Worm (Caenorhabditis elegans) whole organism, mixed stage, embryonic: ENCODE measurements around the gene F43G6.7.
A peak's percentile ranks its signal among the peaks of the same experiment; 100 is the strongest.

Experiments used
- ceh-83 ChIP-seq: fragments of 200-800 bp; sonication (Bioruptor generic); optimal IDR thresholded peaks from 2 replicates; lab custom pipeline; 2018; ENCODE audit warnings: mild to moderate bottlenecking, missing genetic modification characterization, missing compliant biosample characterization
- ces-1 ChIP-seq: fragments of 150-350 bp; optimal IDR thresholded peaks from 2 replicates; lab custom pipeline; 2014; ENCODE audit warnings: missing biosample characterization, missing genetic modification reagents, missing genetic modification characterization
- lsy-2 ChIP-seq: fragments of 150-350 bp; optimal IDR thresholded peaks from 2 replicates; lab custom pipeline; 2014; ENCODE audit warnings: missing biosample characterization, missing genetic modification characterization
- mab-5 ChIP-seq: fragments of 150-350 bp; optimal IDR thresholded peaks from 2 replicates; lab custom pipeline; 2014; ENCODE audit warnings: missing biosample characterization, missing genetic modification characterization
- mep-1 ChIP-seq: fragments of 150-350 bp; optimal IDR thresholded peaks from 2 replicates; lab custom pipeline; 2017; ENCODE audit warnings: missing biosample characterization, missing genetic modification reagents, missing genetic modification characterization, inconsistent platforms
- nhr-12 ChIP-seq: fragments of 150-350 bp; optimal IDR thresholded peaks from 2 replicates; lab custom pipeline; 2014; ENCODE audit warnings: missing biosample characterization, missing genetic modification characterization
- nhr-76 ChIP-seq: sonication (generic microtip); optimal IDR thresholded peaks from 2 replicates; lab custom pipeline; 2017; ENCODE audit warnings: missing biosample characterization, missing genetic modification characterization
- snpc-4 ChIP-seq: fragments of 150-350 bp; optimal IDR thresholded peaks from 2 replicates; lab custom pipeline; 2014; ENCODE audit warnings: missing biosample characterization, missing genetic modification characterization
- unc-39 ChIP-seq: fragments of 150-350 bp; optimal IDR thresholded peaks from 2 replicates; lab custom pipeline; 2014; ENCODE audit warnings: missing biosample characterization, missing genetic modification characterization
- ztf-11 ChIP-seq: fragments of 150-350 bp; optimal IDR thresholded peaks from 2 replicates; lab custom pipeline; 2014; ENCODE audit warnings: missing biosample characterization, missing genetic modification characterization

DNA sequence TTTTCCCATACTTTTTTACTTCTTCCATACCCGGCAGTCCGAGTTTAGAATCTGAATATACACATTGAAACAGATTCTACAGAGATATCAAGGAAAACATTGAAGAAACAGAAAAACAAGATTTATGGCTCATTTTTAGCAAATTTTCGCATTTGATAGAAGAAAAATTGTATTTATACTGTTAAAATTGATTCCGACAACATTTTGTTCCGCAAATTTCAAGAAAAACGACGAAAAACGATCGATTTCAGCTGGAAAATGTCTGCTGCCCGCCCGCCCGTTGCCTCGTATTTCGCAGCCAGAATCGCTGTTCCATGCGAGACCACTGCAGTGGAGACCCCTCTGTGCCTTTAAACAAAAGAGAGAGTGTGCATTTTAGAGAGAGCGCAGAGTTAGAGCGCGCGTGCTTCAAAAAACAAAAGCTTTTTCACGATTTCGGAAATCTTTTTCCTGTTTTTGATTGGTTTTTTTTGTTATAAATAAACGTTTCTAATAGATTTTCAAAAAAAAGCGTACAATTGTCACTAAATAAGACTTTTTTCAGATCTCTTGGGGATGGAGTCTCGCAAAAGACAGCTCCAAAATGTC is 32.6 kb upstream of the F43G6.7 start, which contains the start of the genes patr-1 and dna-2:
- TF ChIP-seq unc-39 (tag; lab: Kevin White, UChicago) (no peak), nhr-76 (tag; lab: Kevin White, UChicago) (no peak), ceh-83 (GFP tag; lab: Kevin White, UChicago) (no peak), snpc-4 (no peak), nhr-12 (no peak), mep-1 (peak; percentile 77), ztf-11 (tag; lab: Kevin White, UChicago) (no peak), ces-1 (GFP tag; lab: Kevin White, UChicago) (no peak), mab-5 (tag; lab: Kevin White, UChicago) (no peak), lsy-2 (tag; lab: Kevin White, UChicago) (peak; percentile 77)
